Fruit fly (Drosophila melanogaster) whole organism, wandering third instar larva: ENCODE measurements around the gene CG32811.

Source experiments
- Abd-B ChIP-seq: fragments of >200 bp; optimal IDR thresholded peaks from 2 replicates; lab custom pipeline; 2017; ENCODE audit warnings: missing biosample characterization, missing genetic modification characterization
- CG32264 ChIP-seq: fragments of 200-800 bp; sonication (Bioruptor generic); optimal IDR thresholded peaks from 2 replicates; lab custom pipeline; 2016; ENCODE audit warnings: missing biosample characterization, missing genetic modification characterization
- Sp1 ChIP-seq: fragments of 200-800 bp; sonication (Bioruptor generic); optimal IDR thresholded peaks from 3 replicates; lab custom pipeline; 2019; ENCODE audit warnings: missing biosample characterization, mild to moderate bottlenecking, missing genetic modification characterization, moderate library complexity
- ey ChIP-seq: fragments of 200-800 bp; sonication (Bioruptor generic); optimal IDR thresholded peaks from 2 replicates; lab custom pipeline; 2016; ENCODE audit warnings: missing biosample characterization, missing genetic modification characterization
- fru ChIP-seq: fragments of 200-800 bp; sonication (Bioruptor generic); optimal IDR thresholded peaks from 3 replicates; lab custom pipeline; 2016; ENCODE audit warnings: missing biosample characterization, mild to moderate bottlenecking, missing genetic modification characterization
- psq ChIP-seq: fragments of 200-800 bp; sonication (Bioruptor generic); optimal IDR thresholded peaks from 3 replicates; lab custom pipeline; 2017; ENCODE audit warnings: missing biosample characterization, mild to moderate bottlenecking, missing genetic modification characterization, moderate library complexity
- sage ChIP-seq: fragments of 200-800 bp; sonication (Bioruptor generic); optimal IDR thresholded peaks from 2 replicates; lab custom pipeline; 2016; ENCODE audit warnings: missing biosample characterization, mild to moderate bottlenecking, missing genetic modification characterization

DNA sequence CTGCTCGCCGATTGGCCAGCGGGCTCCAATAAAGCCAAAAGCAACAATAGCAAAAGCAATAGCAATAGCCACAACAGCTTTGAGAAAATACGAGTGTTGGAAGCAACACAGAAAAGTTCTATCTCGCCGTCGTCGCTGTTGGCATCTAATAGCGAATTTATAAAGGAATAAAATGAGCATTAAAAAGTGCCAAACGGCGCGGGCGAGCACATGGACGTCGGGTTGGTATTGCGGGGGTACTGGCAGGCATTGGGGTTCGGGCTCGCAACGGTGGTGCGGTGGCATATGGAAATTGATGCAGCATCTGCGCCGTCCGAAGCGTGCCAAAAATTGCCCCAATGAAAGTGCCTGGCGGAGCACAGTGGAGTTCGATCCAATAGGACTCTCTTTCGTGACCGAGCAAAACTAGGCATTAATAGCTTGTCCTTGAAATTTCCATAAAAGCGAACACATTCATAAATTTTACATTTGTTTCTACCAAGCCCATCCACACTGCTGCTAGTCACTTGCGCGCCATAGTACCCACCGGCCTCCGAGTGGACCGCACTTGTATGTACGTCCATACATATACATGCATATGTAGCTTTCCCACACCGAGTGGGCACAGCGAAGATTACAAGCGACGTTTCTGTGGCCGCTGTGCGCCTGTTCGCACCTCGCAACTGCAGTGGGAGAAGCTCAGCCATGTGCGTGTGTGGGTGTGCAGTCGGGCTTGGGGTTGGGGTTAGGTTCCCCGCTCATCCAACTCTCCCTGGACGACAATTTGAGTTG, 21.2 kb downstream of the CG32811 start:
- TF ChIP-seq psq (GFP tag; lab: Kevin White, UChicago): peak; percentile 82
- TF ChIP-seq CG32264 (GFP tag; lab: Kevin White, UChicago): peak; percentile 79
- TF ChIP-seq ey (GFP tag; lab: Kevin White, UChicago): peak; percentile 95
- peak; percentile 87 for TF ChIP-seq Sp1 (GFP tag; lab: Kevin White, UChicago)
- no peak for TF ChIP-seq Abd-B (GFP tag; lab: Kevin White, UChicago)
- peak; percentile 75 for TF ChIP-seq sage
- TF ChIP-seq fru (GFP tag; lab: Kevin White, UChicago): peak; percentile 95
